Worm (Caenorhabditis elegans) whole organism, late embryonic: ENCODE results near the gene dpy-3.

Experiments used
- F13H6.1 ChIP-seq: sonication (generic microtip); optimal IDR thresholded peaks from 2 replicates; lab custom pipeline; 2016; ENCODE audit warnings: missing genetic modification characterization, missing compliant biosample characterization
- ama-1 ChIP-seq: fragments of 150-350 bp; optimal IDR thresholded peaks from 2 replicates; lab custom pipeline; 2014
- elt-4 ChIP-seq: sonication (generic microtip); optimal IDR thresholded peaks from 2 replicates; lab custom pipeline; 2016; ENCODE audit warnings: missing genetic modification characterization, missing compliant biosample characterization
- fkh-10 ChIP-seq: fragments of 150-350 bp; optimal IDR thresholded peaks from 2 replicates; lab custom pipeline; 2014; ENCODE audit warnings: missing biosample characterization, missing genetic modification reagents, missing genetic modification characterization
- hlh-13 ChIP-seq: fragments of 200-800 bp; sonication (Bioruptor generic); optimal IDR thresholded peaks from 2 replicates; lab custom pipeline; 2018; ENCODE audit warnings: mild to moderate bottlenecking, missing genetic modification characterization, missing compliant biosample characterization
- hlh-6 ChIP-seq: sonication (generic microtip); optimal IDR thresholded peaks from 2 replicates; lab custom pipeline; 2016; ENCODE audit warnings: missing genotype, missing genetic modification characterization, missing compliant biosample characterization
- lin-11 ChIP-seq: fragments of 200-800 bp; sonication (Bioruptor generic); optimal IDR thresholded peaks from 2 replicates; lab custom pipeline; 2018; ENCODE audit warnings: mild to moderate bottlenecking, missing genetic modification characterization, missing compliant biosample characterization
- mec-3 ChIP-seq: sonication (generic microtip); optimal IDR thresholded peaks from 2 replicates; lab custom pipeline; 2016; ENCODE audit warnings: borderline replicate concordance, missing genetic modification characterization, missing compliant biosample characterization
- odd-2 ChIP-seq: sonication (generic microtip); optimal IDR thresholded peaks from 2 replicates; lab custom pipeline; 2017; ENCODE audit warnings: antibody characterized with exemption, mild to moderate bottlenecking, missing genetic modification characterization, missing compliant biosample characterization
- tbx-2 ChIP-seq: sonication (generic microtip); optimal IDR thresholded peaks from 2 replicates; lab custom pipeline; 2016; ENCODE audit warnings: missing genetic modification characterization, missing compliant biosample characterization

- TF ChIP-seq mec-3 (no peak), lin-11 (no peak), elt-4 (tag; lab: Kevin White, UChicago) (no peak), odd-2 (tag; lab: Kevin White, UChicago) (no peak), hlh-6 (no peak), ama-1 (lab: Kevin White, UChicago) (no peak), F13H6.1 (tag; lab: Kevin White, UChicago) (no peak), hlh-13 (GFP tag; lab: Kevin White, UChicago) (no peak), fkh-10 (GFP tag; lab: Kevin White, UChicago) (no peak), tbx-2 (no peak)
Observed at ce11 chrX:2107414-2107813, 38.0 kb downstream of the dpy-3 start.
